Worm (Caenorhabditis elegans): ENCODE results near the gene idpb-1.

The idpb-1 gene

DNA sequence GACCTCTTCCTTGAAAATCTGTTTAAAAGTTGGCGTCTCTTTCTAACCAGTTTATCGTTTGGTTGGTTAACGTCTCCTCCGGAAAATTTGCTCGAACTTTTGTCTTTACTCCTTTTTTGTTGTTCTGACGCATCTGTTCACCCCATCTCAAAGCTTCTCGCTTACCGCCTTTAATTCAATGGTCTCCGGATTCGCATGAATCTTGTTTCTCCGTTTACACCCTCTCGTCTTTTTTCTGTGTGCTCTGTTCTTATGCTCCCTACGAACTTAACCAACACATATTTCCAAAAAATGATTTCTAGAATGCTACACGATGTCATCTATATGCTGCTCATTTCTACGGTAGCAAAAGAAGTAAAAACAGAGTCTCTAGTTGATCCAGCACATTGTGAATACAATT lies 28.3 kb downstream of the idpb-1 start, which contains the start of gene lgc-56:
Gene lgc-56 (plus strand): TSS at position 301 of the 400 bp plus-strand sequence.
- no peak for TF ChIP-seq hmbx-1 (tag; optimal IDR thresholded peaks at IDR 0.05)
- TF ChIP-seq ets-7 (tag; optimal IDR thresholded peaks at IDR 0.05): no peak
- TF ChIP-seq tbx-37 (GFP tag; conservative IDR thresholded peaks at IDR 0.05): no peak
- no peak for TF ChIP-seq scrt-1 (GFP tag; IDR thresholded peaks at IDR 0.05)
- no peak for TF ChIP-seq ceh-13 (GFP tag; optimal IDR thresholded peaks at IDR 0.05)
- TF ChIP-seq ama-1 (optimal IDR thresholded peaks at IDR 0.05): no peak
- no peak for TF ChIP-seq tbx-11 (GFP tag; IDR thresholded peaks at IDR 0.05)
- no peak for TF ChIP-seq hnd-1 (tag; optimal IDR thresholded peaks at IDR 0.05)

DNA sequence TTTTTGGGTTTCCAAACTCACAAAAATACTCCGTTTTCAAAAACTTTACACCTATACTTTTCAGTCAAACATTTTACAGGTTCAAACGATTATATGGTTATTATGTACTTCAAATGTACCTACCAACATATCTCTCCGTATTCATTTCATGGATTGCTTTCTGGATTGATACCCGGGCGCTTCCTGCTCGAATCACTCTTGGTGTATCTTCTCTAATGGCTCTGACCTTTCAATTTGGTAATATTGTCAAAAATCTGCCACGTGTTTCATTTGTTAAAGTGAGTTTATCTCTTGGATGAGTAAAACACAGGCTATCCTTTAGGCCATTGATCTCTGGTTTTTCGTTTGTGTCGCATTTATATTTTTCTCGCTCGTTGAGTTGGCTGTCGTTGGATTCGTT lies 30.0 kb downstream of the idpb-1 start:
- no peak for TF ChIP-seq B0310.2 (tag; optimal IDR thresholded peaks at IDR 0.05)
- TF ChIP-seq ceh-13 (GFP tag; optimal IDR thresholded peaks at IDR 0.05): no peak
- no peak for TF ChIP-seq hnd-1 (tag; optimal IDR thresholded peaks at IDR 0.05)
- TF ChIP-seq ceh-36 (tag; optimal IDR thresholded peaks at IDR 0.05): no peak

DNA sequence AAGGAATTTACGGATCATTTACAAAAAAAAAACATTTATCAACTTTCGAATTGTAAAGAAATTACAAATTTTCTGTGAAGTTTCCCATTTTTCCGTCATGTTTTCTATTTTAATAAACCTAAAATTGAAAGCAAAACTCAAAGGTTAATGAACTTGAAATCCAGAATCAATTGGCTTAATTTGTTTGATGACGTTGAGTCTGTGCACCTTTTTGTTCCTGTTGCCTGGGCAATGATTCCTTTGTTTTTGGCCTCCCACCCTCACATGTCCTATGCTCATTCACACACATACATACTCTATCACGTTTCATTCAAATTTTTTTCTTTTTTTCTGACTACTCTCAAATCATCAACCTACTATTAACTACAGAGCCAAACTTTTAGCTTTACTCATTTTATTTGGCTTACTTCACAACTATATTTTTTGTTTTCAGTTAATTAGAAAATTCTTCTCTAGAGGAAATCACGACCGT lies 34.5 kb downstream of the idpb-1 start, which contains the start of gene F58A6.2:
Gene F58A6.2 (plus strand): TSS at position 422 of the 472 bp plus-strand sequence.
- TF ChIP-seq scrt-1 (GFP tag; IDR thresholded peaks at IDR 0.05): no peak
- TF ChIP-seq ceh-36 (tag; optimal IDR thresholded peaks at IDR 0.05): no peak

DNA sequence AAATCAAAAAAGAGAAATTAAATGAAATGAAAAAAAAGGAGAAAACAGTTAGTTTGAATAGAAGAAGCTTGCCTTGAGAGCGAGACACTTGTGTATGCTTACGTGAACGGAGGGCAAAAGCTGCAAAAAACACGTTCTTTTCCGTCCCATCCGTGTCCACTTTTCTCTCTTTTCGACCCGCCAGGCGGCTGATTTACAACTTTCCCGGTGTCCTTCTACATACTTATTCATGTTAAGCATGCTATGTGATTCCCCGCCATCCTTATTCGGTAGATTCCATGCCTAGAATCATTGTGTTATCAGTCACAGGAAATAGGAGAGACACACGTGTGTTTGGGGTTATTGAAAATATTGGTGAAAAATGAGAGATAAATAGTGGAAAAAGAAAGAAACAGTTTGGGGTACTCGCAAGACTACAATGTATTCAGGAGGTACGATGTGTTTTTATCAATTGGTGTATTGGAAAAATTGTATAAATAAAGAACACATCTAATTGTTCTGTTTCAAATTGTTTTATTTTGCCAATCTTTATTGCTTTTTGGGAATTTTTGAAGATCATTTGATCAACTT lies 40.2 kb downstream of the idpb-1 start, which contains the start of gene nas-29:
Gene nas-29 (minus strand): TSS at position 92 of the 570 bp plus-strand sequence.
- no peak for TF ChIP-seq sea-1 (GFP tag; conservative IDR thresholded peaks at IDR 0.05)
- TF ChIP-seq ets-7 (tag; optimal IDR thresholded peaks at IDR 0.05): no peak
- TF ChIP-seq hmbx-1 (tag; optimal IDR thresholded peaks at IDR 0.05): no peak
- no peak for TF ChIP-seq ama-1 (optimal IDR thresholded peaks at IDR 0.05)
- no peak for TF ChIP-seq tbx-11 (GFP tag; IDR thresholded peaks at IDR 0.05)
- no peak for TF ChIP-seq tra-4 (tag; optimal IDR thresholded peaks at IDR 0.05)
- TF ChIP-seq F13C5.2 (tag; optimal IDR thresholded peaks at IDR 0.05): no peak
- no peak for TF ChIP-seq B0310.2 (tag; optimal IDR thresholded peaks at IDR 0.05)
- no peak for TF ChIP-seq pes-1 (GFP tag; IDR thresholded peaks at IDR 0.05)
- no peak for TF ChIP-seq hnd-1 (tag; optimal IDR thresholded peaks at IDR 0.05)
- TF ChIP-seq flt-1 (GFP tag; IDR thresholded peaks at IDR 0.05): no peak
- no peak for TF ChIP-seq ceh-36 (tag; optimal IDR thresholded peaks at IDR 0.05)
- no peak for TF ChIP-seq ceh-13 (GFP tag; optimal IDR thresholded peaks at IDR 0.05)
- no peak for TF ChIP-seq hmg-4 (GFP tag; optimal IDR thresholded peaks at IDR 0.05)
- no peak for TF ChIP-seq scrt-1 (GFP tag; IDR thresholded peaks at IDR 0.05)
- TF ChIP-seq tbx-37 (GFP tag; conservative IDR thresholded peaks at IDR 0.05): no peak
- TF ChIP-seq aly-1 (tag; optimal IDR thresholded peaks at IDR 0.05): no peak

DNA sequence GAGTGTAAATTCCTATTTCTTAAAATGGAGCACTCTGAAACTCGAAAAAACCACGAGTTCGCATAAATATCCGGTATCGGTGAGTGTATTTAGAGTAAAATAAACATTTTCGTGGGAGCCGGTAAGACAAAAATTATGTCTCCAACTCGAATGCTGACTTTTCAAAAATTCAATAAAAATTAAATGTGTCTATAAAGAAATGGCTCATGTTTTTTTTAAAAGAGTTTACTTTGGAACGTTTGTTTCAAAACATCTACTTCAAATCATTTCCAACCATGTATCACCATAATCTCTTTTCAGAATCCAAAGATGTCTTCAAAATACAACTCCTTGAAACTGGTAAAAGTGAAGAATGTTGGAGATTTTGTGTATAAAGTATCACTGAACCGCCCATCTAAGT lies 40.8 kb downstream of the idpb-1 start, which contains the start of gene F58A6.1:
Gene F58A6.1 (plus strand): TSS at position 301 of the 400 bp plus-strand sequence.
- TF ChIP-seq ama-1 (optimal IDR thresholded peaks at IDR 0.05): no peak
- TF ChIP-seq tra-4 (tag; optimal IDR thresholded peaks at IDR 0.05): no peak
- TF ChIP-seq flt-1 (GFP tag; IDR thresholded peaks at IDR 0.05): no peak
- TF ChIP-seq tbx-37 (GFP tag; conservative IDR thresholded peaks at IDR 0.05): no peak
- TF ChIP-seq tbx-11 (GFP tag; IDR thresholded peaks at IDR 0.05): no peak
- no peak for TF ChIP-seq sea-1 (GFP tag; conservative IDR thresholded peaks at IDR 0.05)
- no peak for TF ChIP-seq ceh-13 (GFP tag; optimal IDR thresholded peaks at IDR 0.05)
- no peak for TF ChIP-seq ets-7 (tag; optimal IDR thresholded peaks at IDR 0.05)
- no peak for TF ChIP-seq aly-1 (tag; optimal IDR thresholded peaks at IDR 0.05)
- no peak for TF ChIP-seq scrt-1 (GFP tag; IDR thresholded peaks at IDR 0.05)

DNA sequence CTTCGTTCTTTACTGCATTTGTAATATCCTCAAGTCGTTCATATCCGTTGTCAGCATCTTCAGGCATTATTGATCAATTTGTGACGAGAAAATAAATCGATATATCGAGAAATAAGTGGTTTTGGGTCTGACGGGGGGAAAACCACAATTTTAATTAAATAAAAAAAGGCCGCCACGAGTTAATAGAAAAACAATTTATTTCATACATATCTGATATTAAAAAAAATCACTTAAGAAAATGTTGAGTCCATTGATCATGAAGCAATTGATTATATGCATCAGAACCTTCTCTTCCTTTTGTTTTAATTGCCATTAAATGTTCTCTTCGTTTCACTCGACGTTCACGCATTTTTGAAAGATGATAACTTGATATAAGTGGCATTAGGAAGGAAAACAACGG lies 46.6 kb downstream of the idpb-1 start, which contains the start of gene F58A6.5:
Gene F58A6.5 (minus strand): TSS at position 101 of the 400 bp plus-strand sequence.
- TF ChIP-seq tbx-11 (GFP tag; IDR thresholded peaks at IDR 0.05): no peak
- TF ChIP-seq tbx-37 (GFP tag; conservative IDR thresholded peaks at IDR 0.05): no peak
- TF ChIP-seq hnd-1 (tag; optimal IDR thresholded peaks at IDR 0.05): no peak
- TF ChIP-seq F13C5.2 (tag; optimal IDR thresholded peaks at IDR 0.05): no peak
- no peak for TF ChIP-seq ets-7 (tag; optimal IDR thresholded peaks at IDR 0.05)

DNA sequence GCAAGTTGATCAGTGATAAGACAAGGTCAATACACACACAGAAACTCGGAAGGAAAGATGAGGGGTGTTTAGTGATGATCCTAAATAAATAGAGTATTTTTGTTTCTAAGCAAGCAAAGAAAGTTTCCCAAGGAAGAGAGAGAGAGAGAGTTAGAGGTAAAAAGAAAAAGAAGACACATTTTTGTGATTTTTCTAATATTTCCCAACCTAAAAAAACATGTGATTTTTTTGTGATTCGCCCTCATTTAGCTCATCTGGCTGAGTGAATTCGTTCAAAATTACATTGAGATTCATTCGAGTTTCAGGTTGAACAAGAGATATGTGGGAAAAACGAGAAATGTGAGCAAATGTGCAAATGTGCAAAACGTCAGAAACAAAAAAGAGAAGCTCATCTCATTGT lies 49.0 kb downstream of the idpb-1 start, which contains the start of gene srb-16:
Gene srb-16 (minus strand): TSS at position 101 of the 400 bp plus-strand sequence.
- no peak for TF ChIP-seq tbx-11 (GFP tag; IDR thresholded peaks at IDR 0.05)
- TF ChIP-seq F13C5.2 (tag; optimal IDR thresholded peaks at IDR 0.05): no peak
- TF ChIP-seq hmbx-1 (tag; optimal IDR thresholded peaks at IDR 0.05): no peak
- TF ChIP-seq ama-1 (optimal IDR thresholded peaks at IDR 0.05): no peak
- TF ChIP-seq sea-1 (GFP tag; conservative IDR thresholded peaks at IDR 0.05): no peak
- TF ChIP-seq ceh-13 (GFP tag; optimal IDR thresholded peaks at IDR 0.05): no peak
- TF ChIP-seq scrt-1 (GFP tag; IDR thresholded peaks at IDR 0.05): no peak
- TF ChIP-seq flt-1 (GFP tag; IDR thresholded peaks at IDR 0.05): no peak
- TF ChIP-seq tbx-37 (GFP tag; conservative IDR thresholded peaks at IDR 0.05): no peak
- TF ChIP-seq ceh-36 (tag; optimal IDR thresholded peaks at IDR 0.05): no peak
- TF ChIP-seq B0310.2 (tag; optimal IDR thresholded peaks at IDR 0.05): no peak
- TF ChIP-seq ets-7 (tag; optimal IDR thresholded peaks at IDR 0.05): no peak
- no peak for TF ChIP-seq hnd-1 (tag; optimal IDR thresholded peaks at IDR 0.05)
- TF ChIP-seq aly-1 (tag; optimal IDR thresholded peaks at IDR 0.05): no peak
- no peak for TF ChIP-seq tra-4 (tag; optimal IDR thresholded peaks at IDR 0.05)
- TF ChIP-seq hmg-4 (GFP tag; optimal IDR thresholded peaks at IDR 0.05): no peak
